Worm (Caenorhabditis elegans) whole organism, L3 larva: Measurements from ENCODE around the gene slc-17.8.
"Not testable (repeated sequence)": the region's sequence is repeated elsewhere in the genome, so short reads cannot be mapped to it uniquely, and the experiment has no call there.

ENCODE experiments used
- egl-5 ChIP-seq: fragments of 150-350 bp; optimal IDR thresholded peaks from 2 replicates; lab custom pipeline; 2017; ENCODE audit warnings: missing biosample characterization, missing genetic modification reagents, missing genetic modification characterization, inconsistent platforms
- elt-1 ChIP-seq: fragments of 150-350 bp; optimal IDR thresholded peaks from 2 replicates; lab custom pipeline; 2014; ENCODE audit warnings: missing biosample characterization, missing genetic modification characterization
- elt-2 ChIP-seq: sonication (generic microtip); optimal IDR thresholded peaks from 2 replicates; lab custom pipeline; 2016; ENCODE audit warnings: missing genetic modification reagents, mild to moderate bottlenecking, missing genetic modification characterization, missing compliant biosample characterization
- eor-1 ChIP-seq, 2 experiments: fragments of 150-350 bp; optimal IDR thresholded peaks; 2 replicates each; lab custom pipeline; 2014 to 2018; ENCODE audit warnings: missing biosample characterization in 2 of 2, missing genetic modification characterization in 2 of 2
- fkh-10 ChIP-seq: sonication (generic microtip); optimal IDR thresholded peaks from 2 replicates; lab custom pipeline; 2017; ENCODE audit warnings: missing biosample characterization, missing genetic modification reagents, missing genetic modification characterization
- hmg-11 ChIP-seq: sonication (generic microtip); optimal IDR thresholded peaks from 2 replicates; lab custom pipeline; 2016; ENCODE audit warnings: missing genetic modification characterization, missing compliant biosample characterization
- jun-1 ChIP-seq: fragments of 150-350 bp; optimal IDR thresholded peaks from 2 replicates; lab custom pipeline; 2014; ENCODE audit warnings: missing biosample characterization, missing genetic modification reagents, missing genetic modification characterization
- lin-15B ChIP-seq: fragments of 150-350 bp; optimal IDR thresholded peaks from 2 replicates; lab custom pipeline; 2014; ENCODE audit warnings: missing biosample characterization, missing genetic modification characterization
- lin-39 ChIP-seq: fragments of 150-350 bp; optimal IDR thresholded peaks from 2 replicates; lab custom pipeline; 2018; ENCODE audit warnings: missing biosample characterization, missing genetic modification reagents, missing genetic modification characterization
- mml-1 ChIP-seq: fragments of 150-350 bp; sonication (generic microtip); optimal IDR thresholded peaks from 3 replicates; lab custom pipeline; 2014; ENCODE audit warnings: missing biosample characterization, missing genetic modification characterization
- nfya-1 ChIP-seq: sonication (generic microtip); optimal IDR thresholded peaks from 2 replicates; lab custom pipeline; 2017; ENCODE audit warnings: missing genetic modification characterization, mild to moderate bottlenecking, missing compliant biosample characterization, antibody characterized with exemption, moderate library complexity; ENCODE audit not compliant: insufficient read depth
- nhr-11 ChIP-seq: fragments of 150-350 bp; optimal IDR thresholded peaks from 2 replicates; lab custom pipeline; 2014; ENCODE audit warnings: missing biosample characterization, missing genetic modification characterization
- nhr-23 ChIP-seq: fragments of 150-350 bp; optimal IDR thresholded peaks from 2 replicates; lab custom pipeline; 2014; ENCODE audit warnings: missing biosample characterization, missing genetic modification reagents, missing genetic modification characterization
- nhr-237 ChIP-seq: fragments of 150-350 bp; optimal IDR thresholded peaks from 2 replicates; lab custom pipeline; 2014; ENCODE audit warnings: missing biosample characterization, missing genetic modification characterization
- nhr-25 ChIP-seq: sonication (generic microtip); optimal IDR thresholded peaks from 2 replicates; lab custom pipeline; 2017; ENCODE audit warnings: missing biosample characterization, missing genetic modification characterization
- nhr-28 ChIP-seq: fragments of 150-350 bp; optimal IDR thresholded peaks from 2 replicates; lab custom pipeline; 2014; ENCODE audit warnings: missing biosample characterization, missing genetic modification characterization
- nhr-43 ChIP-seq: sonication (generic microtip); optimal IDR thresholded peaks from 2 replicates; lab custom pipeline; 2016; ENCODE audit warnings: mild to moderate bottlenecking, missing genetic modification characterization, missing compliant biosample characterization; ENCODE audit not compliant: poor library complexity, severe bottlenecking
- nhr-77 ChIP-seq: fragments of 150-350 bp; optimal IDR thresholded peaks from 2 replicates; lab custom pipeline; 2014; ENCODE audit warnings: missing biosample characterization, missing genetic modification characterization
- pha-4 ChIP-seq: fragments of 150-350 bp; optimal IDR thresholded peaks from 2 replicates; lab custom pipeline; 2014; ENCODE audit warnings: missing biosample characterization, missing genetic modification reagents, missing genetic modification characterization
- pqm-1 ChIP-seq: fragments of 150-350 bp; optimal IDR thresholded peaks from 2 replicates; lab custom pipeline; 2017; ENCODE audit warnings: missing biosample characterization, missing genetic modification characterization, inconsistent platforms
- sea-2 ChIP-seq: fragments of 150-350 bp; sonication (generic microtip); optimal IDR thresholded peaks from 4 replicates; lab custom pipeline; 2014; ENCODE audit warnings: missing biosample characterization, missing genetic modification reagents, missing genetic modification characterization
- snpc-4 ChIP-seq: fragments of 150-350 bp; optimal IDR thresholded peaks from 2 replicates; lab custom pipeline; 2014; ENCODE audit warnings: missing biosample characterization, missing genetic modification characterization
- unc-62 ChIP-seq: fragments of 150-350 bp; sonication (generic microtip); optimal IDR thresholded peaks from 4 replicates; lab custom pipeline; 2014; ENCODE audit warnings: missing biosample characterization, missing genetic modification reagents, missing genetic modification characterization
- ztf-11 ChIP-seq: fragments of 150-350 bp; optimal IDR thresholded peaks from 2 replicates; lab custom pipeline; 2014; ENCODE audit warnings: missing biosample characterization, missing genetic modification characterization

slc-17.8 gene

DNA sequence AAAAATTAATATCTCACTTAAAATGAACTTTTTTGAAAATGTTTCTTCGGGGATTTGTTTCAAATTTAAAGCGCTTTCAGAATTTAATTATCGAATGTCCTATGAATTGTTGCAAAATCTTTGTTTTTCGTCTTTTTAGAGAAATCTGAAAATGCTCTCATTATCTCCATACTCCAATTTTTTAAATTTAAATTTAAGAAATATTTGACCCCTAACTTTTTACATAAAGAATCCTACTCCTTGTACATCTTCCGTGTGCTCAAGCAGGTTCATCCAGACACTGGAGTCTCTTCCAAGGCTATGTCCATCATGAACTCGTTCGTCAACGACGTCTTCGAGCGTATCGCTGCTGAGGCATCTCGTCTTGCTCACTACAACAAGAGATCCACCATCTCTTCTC lies 9.2 kb downstream of the slc-17.8 start, which contains the start of gene his-39:
Gene his-39, plus strand, starts transcription at position 301 of the 400 bp plus-strand sequence.
- TF ChIP-seq nhr-237 (tag; lab: Kevin White, UChicago) = no peak
- TF ChIP-seq nhr-25 (tag; lab: Kevin White, UChicago) = no peak
- no peak for TF ChIP-seq lin-39 (tag; lab: Kevin White, UChicago)
- no peak for TF ChIP-seq lin-15B
- TF ChIP-seq fkh-10 (GFP tag; lab: Kevin White, UChicago) = no peak
- TF ChIP-seq pqm-1 (tag; lab: Kevin White, UChicago) = no peak
- TF ChIP-seq nhr-28 = no peak
- no peak for TF ChIP-seq egl-5 (tag; lab: Kevin White, UChicago)
- no peak for TF ChIP-seq nhr-11 (tag; lab: Kevin White, UChicago)
- TF ChIP-seq mml-1 (tag; lab: Kevin White, UChicago) = no peak
- no peak for TF ChIP-seq hmg-11 (tag; lab: Kevin White, UChicago)

DNA sequence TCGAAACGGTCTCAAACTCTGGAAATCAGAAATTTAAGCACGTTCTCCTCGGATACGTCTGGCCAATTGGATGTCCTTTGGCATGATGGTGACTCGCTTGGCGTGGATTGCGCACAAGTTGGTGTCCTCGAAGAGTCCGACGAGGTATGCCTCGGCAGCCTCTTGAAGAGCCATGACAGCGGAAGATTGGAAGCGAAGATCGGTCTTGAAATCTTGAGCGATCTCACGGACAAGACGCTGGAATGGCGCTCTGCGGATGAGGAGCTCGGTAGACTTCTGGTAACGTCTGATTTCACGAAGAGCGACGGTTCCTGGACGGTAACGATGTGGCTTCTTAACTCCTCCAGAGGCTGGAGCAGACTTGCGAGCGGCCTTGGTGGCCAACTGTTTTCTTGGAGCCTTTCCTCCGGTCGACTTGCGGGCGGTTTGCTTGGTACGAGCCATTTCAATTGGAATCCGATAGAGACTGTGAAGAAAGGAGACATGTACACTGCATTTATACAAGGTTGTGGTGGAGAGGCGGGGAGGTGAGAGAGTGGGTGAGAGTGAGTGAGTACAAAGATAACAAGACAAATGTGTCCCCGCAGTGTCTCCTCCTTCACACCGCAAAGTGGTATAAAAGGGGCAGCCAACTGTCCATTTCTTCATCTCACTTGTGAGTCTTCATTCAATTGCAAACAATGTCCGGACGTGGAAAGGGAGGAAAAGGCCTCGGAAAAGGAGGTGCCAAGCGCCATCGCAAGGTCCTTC lies 10.7 kb downstream of the slc-17.8 start, which contains the start of the genes his-6 and his-5:
Gene his-6, minus strand, starts transcription at position 444 of the 750 bp plus-strand sequence.
Gene his-5, plus strand, starts transcription at position 681 of the 750 bp plus-strand sequence.
- TF ChIP-seq elt-2 (tag; lab: Kevin White, UChicago) (peak; percentile 23), nhr-43 (tag; lab: Kevin White, UChicago) (peak; percentile 26), nhr-25 (tag; lab: Kevin White, UChicago) (peak; percentile 50)
- TF ChIP-seq, all 47 proteins: peak for 3; not testable (repeated sequence) for 44

DNA sequence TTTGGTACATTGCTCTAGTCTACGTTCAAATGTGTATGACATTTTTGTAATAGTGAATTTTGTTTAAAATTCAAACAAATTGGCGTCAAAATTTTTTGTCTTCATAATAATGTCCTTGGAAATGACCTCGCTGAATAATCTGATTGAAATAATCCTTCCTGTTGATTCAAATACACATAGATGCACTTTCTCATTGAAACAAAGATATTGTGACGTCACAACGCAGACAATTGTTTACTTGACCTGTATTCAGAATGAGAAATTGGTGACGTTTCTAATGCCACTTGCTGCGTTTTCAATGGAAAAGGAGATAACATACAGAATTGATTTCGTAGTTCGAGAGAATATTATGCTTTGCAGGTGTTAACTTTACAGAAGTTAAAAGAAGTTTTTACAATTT lies 11.5 kb downstream of the slc-17.8 start:
- peak; percentile 23 for TF ChIP-seq elt-1 (tag; lab: Kevin White, UChicago)
- TF ChIP-seq ztf-11 = no peak
- TF ChIP-seq nhr-25 (tag; lab: Kevin White, UChicago) = peak; percentile 75
- TF ChIP-seq, all 47 proteins: peak for 2

DNA sequence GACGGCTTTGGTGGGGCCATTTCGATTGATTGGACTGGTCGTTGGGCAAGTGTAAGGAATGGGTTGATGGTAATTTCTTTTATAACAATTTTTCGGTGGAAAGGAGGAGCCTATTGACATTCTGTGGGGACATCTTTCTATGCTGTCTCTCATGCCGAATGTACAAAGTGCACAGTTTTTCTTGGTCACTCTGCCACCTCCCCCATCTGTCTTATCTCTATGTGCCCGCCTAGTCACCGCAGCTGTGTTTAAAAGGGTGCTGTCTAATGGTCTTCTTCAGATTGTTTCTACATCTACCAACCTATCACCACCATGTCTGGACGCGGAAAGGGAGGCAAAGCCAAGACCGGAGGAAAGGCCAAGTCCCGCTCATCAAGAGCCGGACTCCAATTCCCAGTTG lies 12.3 kb downstream of the slc-17.8 start, which contains the start of the genes his-8 and his-7:
Gene his-8, minus strand, starts transcription at position 20 of the 400 bp plus-strand sequence.
Gene his-7, plus strand, starts transcription at position 313 of the 400 bp plus-strand sequence.
- TF ChIP-seq snpc-4 (tag; lab: Kevin White, UChicago); pqm-1 (tag; lab: Kevin White, UChicago); nhr-28: not testable (repeated sequence)

DNA sequence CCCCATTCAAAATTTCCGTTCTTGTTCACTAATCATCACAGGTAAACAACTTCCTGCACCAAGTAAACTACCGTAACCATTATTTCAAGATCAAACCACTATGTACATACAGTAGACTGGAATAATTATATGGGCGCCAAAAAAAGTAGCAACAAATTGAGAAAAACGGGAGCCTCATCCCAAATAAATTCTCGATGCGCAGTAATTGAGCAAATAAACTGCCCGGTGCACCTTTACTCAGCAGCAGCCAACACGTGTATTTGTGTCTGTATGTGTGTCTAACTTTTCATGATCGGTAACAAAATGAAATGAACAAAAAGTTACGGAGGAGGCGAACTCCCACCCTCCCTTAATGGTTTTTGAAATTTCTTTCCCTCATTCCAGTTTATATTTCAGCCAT lies 16.2 kb downstream of the slc-17.8 start, which contains the start of gene otpl-5:
Gene otpl-5, plus strand, starts transcription at position 301 of the 400 bp plus-strand sequence.
- no peak for TF ChIP-seq nhr-43 (tag; lab: Kevin White, UChicago)
- TF ChIP-seq nhr-23 = no peak
- no peak for TF ChIP-seq jun-1 (tag; lab: Kevin White, UChicago)
- TF ChIP-seq nfya-1 (tag; lab: Kevin White, UChicago) = no peak
- TF ChIP-seq nhr-11 (tag; lab: Kevin White, UChicago) = no peak
- no peak for TF ChIP-seq nhr-77 (tag; lab: Kevin White, UChicago)
- no peak for TF ChIP-seq sea-2
- no peak for TF ChIP-seq elt-1 (tag; lab: Kevin White, UChicago)

DNA sequence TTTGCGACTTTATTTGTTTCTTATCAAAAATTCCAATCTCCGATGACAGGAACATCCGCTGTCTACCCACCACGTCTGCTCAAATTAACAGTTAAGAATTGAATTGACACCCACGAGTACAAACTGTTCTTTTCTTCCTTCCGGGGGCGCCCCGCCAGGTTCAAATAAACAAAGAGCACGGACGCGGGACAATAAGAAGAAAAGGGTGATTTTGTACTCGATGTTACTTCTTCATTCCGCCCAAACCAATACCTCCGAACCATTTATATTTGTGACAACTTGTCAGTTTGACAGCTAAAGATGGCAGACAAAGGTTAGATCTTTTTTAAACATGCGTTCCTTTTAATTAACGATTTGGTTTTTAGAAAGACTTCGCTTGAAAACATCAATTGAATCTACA lies 19.6 kb downstream of the slc-17.8 start, which contains the start of gene otpl-6:
Gene otpl-6, plus strand, starts transcription at position 301 of the 400 bp plus-strand sequence.
- TF ChIP-seq unc-62 (GFP tag; lab: Kevin White, UChicago) (no peak), snpc-4 (tag; lab: Kevin White, UChicago) (no peak), pha-4 (tag; lab: Kevin White, UChicago) (peak; percentile 22), nhr-43 (tag; lab: Kevin White, UChicago) (no peak)

DNA sequence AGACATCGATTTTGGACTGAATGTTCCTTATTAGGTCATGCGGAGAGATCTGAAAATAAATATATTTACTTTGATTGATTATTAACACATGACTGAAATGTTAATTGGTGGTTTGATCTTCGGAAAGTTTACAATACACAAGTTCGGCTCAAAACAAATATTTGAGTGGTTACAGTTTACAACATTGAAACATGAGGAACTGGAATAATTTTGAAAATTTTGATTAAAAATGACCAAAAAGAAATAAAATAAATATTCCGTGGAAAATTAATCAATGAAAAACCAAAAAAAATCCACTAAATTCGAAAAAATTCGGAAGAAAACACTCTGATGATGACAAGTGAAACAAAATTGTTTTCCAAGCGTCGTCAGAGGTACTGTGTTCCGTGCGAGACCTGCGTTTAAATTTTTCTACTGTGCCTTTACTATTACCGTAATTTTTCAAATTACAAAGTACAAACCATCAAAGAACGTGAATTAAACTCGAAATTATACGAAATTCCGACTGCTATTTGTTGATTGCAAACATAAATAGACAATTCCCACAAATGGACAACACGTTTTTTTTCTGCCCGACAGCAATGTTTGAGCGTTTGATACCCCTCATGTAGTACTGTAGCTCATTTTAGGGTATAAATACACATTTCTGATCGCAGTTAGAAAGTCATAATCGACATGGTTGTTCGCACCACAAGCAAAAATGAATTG lies 24.4 kb downstream of the slc-17.8 start, which contains the start of the genes F45F2.11 and otpl-7:
Gene F45F2.11, minus strand, starts transcription at position 51 of the 708 bp plus-strand sequence.
Gene otpl-7, plus strand, starts transcription at position 658 of the 708 bp plus-strand sequence.
- TF ChIP-seq pha-4 (tag; lab: Kevin White, UChicago) (peak; percentile 2), eor-1 (tag; optimal IDR thresholded peaks at IDR 0.05; lab: Kevin White, UChicago) (no peak)
